Fruit fly (Drosophila melanogaster): Measurements from ENCODE around the gene ZnT33D.
A peak's percentile ranks its signal among the peaks of the same experiment; 100 is the strongest.

ZnT33D gene

dm6 chr2L:12207549-12207948 lies 43.5 kb downstream of the ZnT33D start, which contains the start of gene CG31759:
TSS of gene CG31759 (plus strand) at chr2L:12207709.
- peak; percentile 16 for TF ChIP-seq CG17801 (GFP tag; optimal IDR thresholded peaks at IDR 0.05; ENCODE audit: partially characterized antibody)

All from ovary, adult (tissue).